Fruit fly (Drosophila melanogaster): Measurements from ENCODE around the gene MnM.

dm6 chr3L:3161968-3162367, 16.4 kb downstream of the MnM start, which contains the start of gene rasp:
- no peak for TF ChIP-seq CG15710 (tag; optimal IDR thresholded peaks at IDR 0.05)
- no peak for TF ChIP-seq Pif1B (GFP tag; optimal IDR thresholded peaks at IDR 0.05)
- TF ChIP-seq CG12605 (GFP tag; IDR thresholded peaks at IDR 0.05), result no peak
